Worm (Caenorhabditis elegans): ENCODE results near the gene Y49E10.30.
A peak's percentile ranks its signal among the peaks of the same experiment; 100 is the strongest.

Gene Y49E10.30

ce11 chrIII:12369476-12369875 is 17.2 kb upstream of the Y49E10.30 start:
- TF ChIP-seq cebp-1 (GFP tag; IDR thresholded peaks at IDR 0.05) (no peak), cebp-1 (tag; optimal IDR thresholded peaks at IDR 0.05) (peak; percentile 2), mcd-1 (GFP tag; IDR thresholded peaks at IDR 0.05) (peak; percentile 42), pbrm-1 (GFP tag; IDR thresholded peaks at IDR 0.05) (peak; percentile 72), ceh-27 (GFP tag; optimal IDR thresholded peaks at IDR 0.05) (peak; percentile 6), hmg-1.2 (GFP tag; IDR thresholded peaks at IDR 0.05) (peak; percentile 97), lin-54 (GFP tag; optimal IDR thresholded peaks at IDR 0.05) (peak; percentile 22), bed-1 (GFP tag; IDR thresholded peaks at IDR 0.05) (no peak), attf-5 (GFP tag; optimal IDR thresholded peaks at IDR 0.05) (no peak), F33H1.4 (GFP tag; IDR thresholded peaks at IDR 0.05) (no peak), efl-1 (GFP tag; optimal IDR thresholded peaks at IDR 0.05) (peak; percentile 26), F37B4.10 (GFP tag; IDR thresholded peaks at IDR 0.05) (no peak), dpff-1 (tag; optimal IDR thresholded peaks at IDR 0.05) (no peak)

ce11 chrIII:12370011-12370506 is 16.6 kb upstream of the Y49E10.30 start, which contains the start of gene rpt-6:
Gene rpt-6 (plus strand): TSS chrIII:12370456.
- TF ChIP-seq let-607 (tag; optimal IDR thresholded peaks at IDR 0.05) (no peak), zfh-2 (GFP tag; conservative IDR thresholded peaks at IDR 0.05) (no peak), B0019.2 (GFP tag; conservative IDR thresholded peaks at IDR 0.05) (no peak), snpc-1.3 (tag; optimal IDR thresholded peaks at IDR 0.05; ENCODE audit: insufficient read depth) (peak; percentile 57), nfya-1 (tag; optimal IDR thresholded peaks at IDR 0.05; ENCODE audit: borderline replicate concordance, insufficient read depth) (no peak), tbx-9 (tag; optimal IDR thresholded peaks at IDR 0.05; ENCODE audit: borderline replicate concordance) (no peak), ccch-3 (GFP tag; optimal IDR thresholded peaks at IDR 0.05) (no peak), D2030.7 (GFP tag; IDR thresholded peaks at IDR 0.05) (no peak), F57A8.1 (GFP tag; optimal IDR thresholded peaks at IDR 0.05) (no peak), F33H1.4 (GFP tag; IDR thresholded peaks at IDR 0.05) (0 out of 2 replicates have a peak, but pooled peaks have one; percentile 28), him-1 (tag; optimal IDR thresholded peaks at IDR 0.05) (no peak), chd-7 (tag; optimal IDR thresholded peaks at IDR 0.05) (no peak), ceh-79 (tag; optimal IDR thresholded peaks at IDR 0.05) (no peak), C06A6.2 (GFP tag; conservative IDR thresholded peaks at IDR 0.05) (no peak), ets-4 (GFP tag; optimal IDR thresholded peaks at IDR 0.05) (no peak), aptf-3 (GFP tag; IDR thresholded peaks at IDR 0.05) (no peak), B0336.3 (GFP tag; IDR thresholded peaks at IDR 0.05) (no peak), hmg-20 (GFP tag; IDR thresholded peaks at IDR 0.05) (no peak), sea-2 (GFP tag; IDR thresholded peaks at IDR 0.05) (no peak), nhr-27 (tag; optimal IDR thresholded peaks at IDR 0.05) (no peak), nfyb-1 (GFP tag; IDR thresholded peaks at IDR 0.05) (0 out of 2 replicates have a peak, but pooled peaks have one; percentile 9), F49E8.2 (tag; optimal IDR thresholded peaks at IDR 0.05; ENCODE audit: insufficient read depth) (no peak), dpl-1 (GFP tag; optimal IDR thresholded peaks at IDR 0.05) (no peak), rcor-1 (GFP tag; IDR thresholded peaks at IDR 0.05) (no peak), dpff-1 (tag; optimal IDR thresholded peaks at IDR 0.05) (no peak), F52B5.7 (tag; optimal IDR thresholded peaks at IDR 0.05) (no peak), ceh-58 (GFP tag; IDR thresholded peaks at IDR 0.05) (no peak), somi-1 (GFP tag; optimal IDR thresholded peaks at IDR 0.05) (no peak), mes-4 (tag; optimal IDR thresholded peaks at IDR 0.05) (no peak), C17E4.6 (GFP tag; IDR thresholded peaks at IDR 0.05) (no peak), hsf-1 (GFP tag; IDR thresholded peaks at IDR 0.05) (no peak), ekl-4 (GFP tag; IDR thresholded peaks at IDR 0.05) (no peak), ztf-22 (GFP tag; optimal IDR thresholded peaks at IDR 0.05) (no peak), T07F8.4 (tag; optimal IDR thresholded peaks at IDR 0.05) (no peak), madf-8 (GFP tag; conservative IDR thresholded peaks at IDR 0.05) (no peak), ceh-91 (GFP tag; IDR thresholded peaks at IDR 0.05) (no peak), sdz-38 (tag; optimal IDR thresholded peaks at IDR 0.05) (no peak)
